Fruit fly (Drosophila melanogaster) whole organism, larva: ENCODE results near the gene Nepl5.

Experiments
- noc ChIP-seq: fragments of 200-800 bp; sonication (Bioruptor generic); optimal IDR thresholded peaks from 3 replicates; lab custom pipeline; 2019; ENCODE audit warnings: missing biosample characterization, mild to moderate bottlenecking, missing genetic modification characterization, moderate library complexity

Nepl5 gene

DNA sequence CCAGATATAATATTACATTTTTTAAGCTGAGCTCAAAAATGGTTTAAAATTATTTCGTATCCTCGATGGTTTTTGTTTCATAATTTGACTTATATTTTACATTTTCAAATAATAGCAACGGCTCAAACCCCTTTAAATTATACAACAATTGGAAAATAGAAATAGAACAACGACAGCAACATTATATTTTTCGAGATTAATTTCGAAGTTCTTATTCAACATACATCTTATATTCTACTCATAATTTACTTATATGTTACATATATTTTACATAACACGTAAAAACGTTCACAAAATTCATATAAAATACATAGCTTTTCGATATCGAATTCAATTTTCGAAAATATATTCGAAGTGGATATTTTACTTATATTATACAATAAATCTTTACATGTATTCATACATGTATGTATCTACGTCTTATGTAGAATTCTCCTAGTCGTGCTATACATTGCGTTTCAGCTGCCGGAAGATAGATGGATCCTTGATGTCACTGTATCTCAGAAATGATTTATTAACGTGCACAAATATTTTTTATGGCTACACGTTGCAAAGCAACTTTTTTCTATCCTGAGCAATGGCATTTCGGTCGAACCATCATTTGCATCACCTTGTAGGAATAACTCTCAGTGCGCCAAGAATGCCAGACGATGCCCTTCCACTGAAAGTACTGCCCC is 24.2 kb upstream of the Nepl5 start:
- TF ChIP-seq noc, result no peak

DNA sequence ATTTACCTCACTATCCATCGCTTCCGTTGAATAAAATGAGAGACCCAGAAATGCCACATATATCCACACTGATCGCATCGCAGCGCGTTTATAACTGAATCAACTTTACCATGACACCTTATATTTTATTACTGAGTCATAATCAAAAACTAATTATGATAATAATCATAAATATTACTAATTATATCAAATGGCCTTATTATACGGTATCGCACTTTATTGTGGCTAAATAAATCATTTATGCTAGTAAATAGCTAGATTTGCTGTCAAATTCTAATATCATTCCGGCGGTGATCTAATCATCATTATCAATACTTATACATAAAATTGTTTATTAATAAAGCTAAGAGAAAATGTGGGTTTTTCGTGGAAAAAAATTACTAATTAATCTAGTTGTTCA is 22.8 kb upstream of the Nepl5 start, which contains the start of gene CG9500:
Gene CG9500, minus strand, starts transcription at position 101 of the 400 bp plus-strand sequence.
- no peak for TF ChIP-seq noc

DNA sequence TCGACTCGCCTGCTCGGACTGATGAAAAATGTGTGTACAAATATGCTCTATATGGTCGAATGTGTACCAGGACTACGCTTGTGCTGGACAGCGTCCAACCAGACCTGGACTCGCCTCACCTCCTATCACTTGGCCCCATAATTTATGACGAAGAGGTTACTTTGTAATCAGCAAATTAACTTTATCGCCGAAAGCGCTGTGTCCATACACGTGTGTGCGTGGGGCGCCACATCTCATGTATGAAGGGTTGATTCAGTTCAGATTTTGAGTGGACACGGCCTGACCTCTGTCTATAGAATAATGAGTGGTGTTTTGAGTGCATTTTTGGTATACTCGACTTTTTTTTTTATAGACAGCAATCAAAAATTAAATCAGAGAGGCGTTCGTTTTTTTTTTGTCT is 21.0 kb upstream of the Nepl5 start:
- TF ChIP-seq noc, result no peak

DNA sequence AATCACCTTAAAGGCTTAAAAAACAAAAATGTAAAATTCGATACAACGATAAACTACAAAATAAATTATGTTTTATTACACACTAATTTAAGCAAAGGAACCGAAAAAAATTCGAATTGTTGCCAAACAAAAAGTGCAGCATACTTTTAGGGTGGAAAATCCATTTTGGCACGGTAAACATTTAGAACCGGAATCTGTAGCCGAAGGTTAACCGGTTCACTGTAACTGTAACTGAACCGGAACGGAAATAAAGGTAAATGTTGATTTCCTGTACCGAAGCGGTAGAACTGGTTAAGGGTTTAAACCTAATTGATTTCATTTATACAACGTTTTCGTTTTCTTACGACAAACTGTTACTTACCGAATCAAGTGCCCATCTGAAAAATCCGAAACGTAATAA is 14.1 kb upstream of the Nepl5 start:
- no peak for TF ChIP-seq noc

DNA sequence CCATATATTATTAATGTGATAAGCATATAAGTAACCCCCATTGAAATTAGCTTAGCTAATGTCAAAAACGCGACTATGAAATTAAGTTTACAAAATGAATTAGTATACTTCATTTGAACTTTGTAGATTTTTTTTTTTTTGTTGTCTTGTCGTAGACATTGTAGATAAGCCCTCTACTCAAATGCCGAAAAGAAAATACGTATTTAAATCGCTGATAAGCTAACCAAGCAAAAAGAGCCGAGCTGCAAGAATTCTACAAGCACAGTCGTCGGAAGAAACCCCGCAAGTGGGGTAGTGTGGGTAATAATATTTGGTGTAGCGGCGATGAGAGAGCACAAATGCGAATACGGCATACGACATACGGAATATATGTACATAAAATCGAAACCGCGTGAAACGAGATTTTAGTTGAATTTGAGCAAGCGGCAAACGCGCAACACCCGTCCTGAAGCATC is 13.6 kb upstream of the Nepl5 start, which contains the start of gene Nepl4:
Gene Nepl4, plus strand, starts transcription at position 405 of the 455 bp plus-strand sequence.
- TF ChIP-seq noc, result peak; percentile 82

DNA sequence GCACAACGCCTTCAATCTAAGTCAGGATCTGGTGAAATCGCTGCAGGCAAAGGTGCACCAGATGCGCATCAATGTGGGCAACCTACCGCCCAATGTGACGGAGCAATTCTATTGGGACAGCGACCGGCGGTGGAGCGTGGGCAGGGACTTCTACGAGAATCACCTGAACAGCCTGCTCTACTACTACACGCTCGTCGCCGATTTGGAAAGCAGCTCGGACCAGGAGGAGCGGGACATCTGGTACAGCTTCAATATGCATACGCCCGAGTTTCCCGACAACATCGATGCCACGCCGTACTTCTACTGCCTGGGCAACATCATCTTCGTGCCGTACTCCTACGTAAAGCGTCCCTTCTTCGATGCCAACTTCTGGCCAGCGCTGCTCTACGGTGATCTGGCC is 11.8 kb upstream of the Nepl5 start:
- TF ChIP-seq noc, result no peak

DNA sequence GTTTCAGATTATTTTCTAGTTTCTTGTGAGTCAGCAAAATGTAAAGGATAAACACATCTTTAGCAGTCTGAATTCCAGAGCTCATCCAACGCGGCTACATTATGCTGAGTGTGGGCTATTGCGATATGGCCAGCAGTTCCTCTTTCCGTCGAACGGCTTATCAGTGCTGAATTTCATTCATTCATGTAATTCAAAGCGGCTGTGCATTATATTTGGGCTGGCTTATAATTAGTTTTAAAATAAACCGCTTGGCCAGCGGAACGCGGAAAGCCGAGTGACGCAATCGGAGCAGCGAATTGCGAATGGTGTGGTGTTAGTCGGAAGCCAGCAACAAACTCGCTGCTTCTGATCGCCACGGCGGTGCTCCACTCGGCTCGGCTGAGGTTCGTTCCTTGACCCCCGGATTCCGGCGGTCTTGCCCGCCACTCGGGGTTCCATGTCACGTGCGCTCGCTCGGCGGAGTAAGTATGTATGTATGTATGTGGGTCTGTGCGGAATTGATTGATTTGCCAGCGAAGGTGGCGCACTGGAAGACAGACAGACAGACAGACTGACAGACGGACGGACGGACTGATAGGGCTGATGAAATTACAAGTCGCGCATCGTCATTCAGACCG is 9.9 kb upstream of the Nepl5 start:
- no peak for TF ChIP-seq noc

DNA sequence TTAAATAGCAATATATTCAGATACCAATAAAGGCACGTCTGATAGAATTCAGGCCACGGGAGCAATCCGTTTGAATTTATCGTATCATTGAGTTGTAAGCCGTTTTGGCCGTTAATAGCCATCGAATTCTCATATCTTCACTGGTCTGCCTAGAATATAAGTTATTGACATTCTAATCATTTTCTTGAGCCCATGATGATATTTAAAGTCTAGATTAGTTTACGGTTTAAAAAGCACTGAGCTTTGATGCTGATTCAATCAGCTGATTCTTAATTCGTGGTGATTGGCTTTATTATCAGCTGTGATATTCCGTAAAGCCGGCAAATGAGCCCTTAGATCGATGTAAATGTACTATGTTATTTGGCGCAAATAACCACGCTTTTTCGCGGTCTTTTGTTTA is 9.0 kb upstream of the Nepl5 start, which contains the start of gene slam:
Gene slam, plus strand, starts transcription at position 301 of the 400 bp plus-strand sequence.
- no peak for TF ChIP-seq noc

DNA sequence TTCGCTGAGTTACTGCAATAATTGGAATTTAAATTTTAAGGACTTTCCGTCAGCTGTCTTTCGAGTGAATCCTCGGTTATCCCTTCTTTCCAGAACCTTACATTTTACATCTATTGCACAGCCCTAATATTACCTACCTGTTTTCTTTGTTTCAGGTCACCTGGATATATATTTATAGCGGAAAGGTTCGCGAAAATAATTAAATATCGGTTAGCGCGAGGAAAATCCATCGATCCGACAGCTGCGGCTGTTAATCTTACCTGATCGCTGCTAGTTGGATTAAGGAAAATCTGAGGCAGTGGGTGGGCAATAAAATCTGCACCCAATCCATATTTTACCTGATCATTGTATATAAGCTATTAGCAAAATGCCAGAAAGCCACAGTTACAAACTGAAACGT is 7.9 kb upstream of the Nepl5 start:
- no peak for TF ChIP-seq noc

DNA sequence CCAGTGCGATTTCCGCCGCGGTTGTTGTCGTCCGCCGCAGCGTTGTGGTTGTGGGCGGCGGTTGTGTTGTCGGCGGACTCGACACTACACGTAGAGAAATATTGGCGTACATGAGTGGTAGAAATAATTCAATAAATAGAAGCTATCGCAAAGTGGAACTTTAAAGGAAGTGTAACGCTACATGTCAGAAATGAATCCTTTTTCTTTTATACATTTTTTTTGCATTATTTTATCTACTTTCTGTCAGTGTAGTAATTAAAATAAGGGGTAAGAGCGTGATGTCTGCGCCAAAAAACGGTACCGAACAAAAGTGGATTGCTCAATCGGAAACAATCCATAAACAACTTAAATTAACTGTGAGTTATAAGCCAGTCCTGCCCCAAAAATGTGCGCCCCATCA is 1.9 kb upstream of the Nepl5 start:
- TF ChIP-seq noc, result no peak

DNA sequence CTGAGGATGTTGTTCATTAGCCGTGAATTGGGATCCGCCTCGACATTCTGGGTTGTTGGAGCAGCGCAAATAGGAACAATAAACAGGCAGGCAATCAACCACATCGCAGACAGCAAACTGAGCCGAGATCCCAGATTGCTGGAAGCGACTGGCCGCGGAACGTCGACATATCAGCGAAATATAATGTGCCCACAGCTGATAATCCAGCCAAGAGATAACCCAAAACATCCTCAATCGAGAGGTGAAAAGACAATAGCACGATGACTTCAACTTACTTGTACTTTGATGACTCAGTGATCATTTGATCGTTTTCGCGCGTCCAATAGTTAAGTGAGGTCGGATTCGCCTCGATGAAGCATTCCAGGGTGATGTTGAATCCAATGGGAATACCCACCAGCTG is 4.3 kb downstream of the Nepl5 start, which contains the start of gene Nepl6:
Gene Nepl6, minus strand, starts transcription at position 104 of the 400 bp plus-strand sequence.
- no peak for TF ChIP-seq noc

DNA sequence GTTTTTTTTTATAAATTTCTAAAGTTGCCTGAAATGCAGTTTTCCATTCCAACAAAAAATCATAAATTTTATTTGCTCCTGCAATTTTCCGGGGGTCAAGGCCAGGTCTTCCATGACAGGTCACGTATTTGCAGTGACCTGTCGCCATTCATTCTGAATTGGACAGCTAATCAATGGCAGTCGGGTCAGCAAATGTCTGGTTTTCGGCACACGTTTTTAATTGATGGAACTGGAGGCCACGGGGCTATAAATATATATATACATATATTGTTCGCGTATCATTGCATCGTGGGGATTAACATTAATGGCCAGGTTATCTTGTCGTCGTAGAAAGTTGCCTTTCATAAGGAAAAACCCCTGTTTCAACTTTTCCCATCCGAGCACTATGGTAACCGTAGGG is 6.0 kb downstream of the Nepl5 start:
- TF ChIP-seq noc, result no peak

DNA sequence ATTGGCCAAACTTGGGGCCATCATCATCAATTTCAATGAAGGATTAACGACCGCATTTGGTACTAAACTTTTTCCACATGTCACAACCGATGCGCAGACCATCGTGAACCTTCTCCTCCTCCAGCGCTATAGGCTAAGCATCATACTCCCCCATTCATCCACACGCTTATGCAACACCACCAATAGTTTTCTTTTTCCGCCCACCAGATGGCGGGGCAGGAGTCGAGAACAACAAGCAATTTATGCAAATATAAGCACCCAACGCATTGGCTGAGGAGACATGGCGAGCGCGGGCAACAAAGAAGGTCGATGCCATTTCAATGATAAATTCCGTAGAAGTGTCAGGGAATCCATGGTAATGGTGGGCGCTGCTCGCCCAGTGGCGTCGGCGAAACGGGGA is 10.4 kb downstream of the Nepl5 start:
- no peak for TF ChIP-seq noc

DNA sequence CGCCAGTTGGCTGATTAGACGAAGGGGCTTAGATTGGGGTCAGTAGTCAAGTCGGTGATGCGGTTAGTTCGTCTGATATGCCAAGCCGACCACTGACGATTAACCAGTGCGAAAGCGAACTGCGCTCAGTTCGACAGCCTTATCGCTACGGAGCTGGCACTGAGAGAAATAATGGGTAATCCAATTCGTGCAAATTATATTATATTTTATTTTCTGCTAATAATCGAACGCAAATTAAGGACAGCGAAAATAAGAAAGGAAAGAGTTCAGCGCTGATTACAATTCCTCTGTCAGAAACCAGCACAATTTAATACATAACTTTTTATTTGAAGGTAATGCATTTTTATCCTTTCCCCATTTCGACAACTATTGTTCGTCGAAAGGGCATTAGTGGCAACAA is 16.1 kb downstream of the Nepl5 start, which contains the start of gene CG42369:
Gene CG42369, minus strand, starts transcription at position 101 of the 400 bp plus-strand sequence.
- TF ChIP-seq noc, result no peak

DNA sequence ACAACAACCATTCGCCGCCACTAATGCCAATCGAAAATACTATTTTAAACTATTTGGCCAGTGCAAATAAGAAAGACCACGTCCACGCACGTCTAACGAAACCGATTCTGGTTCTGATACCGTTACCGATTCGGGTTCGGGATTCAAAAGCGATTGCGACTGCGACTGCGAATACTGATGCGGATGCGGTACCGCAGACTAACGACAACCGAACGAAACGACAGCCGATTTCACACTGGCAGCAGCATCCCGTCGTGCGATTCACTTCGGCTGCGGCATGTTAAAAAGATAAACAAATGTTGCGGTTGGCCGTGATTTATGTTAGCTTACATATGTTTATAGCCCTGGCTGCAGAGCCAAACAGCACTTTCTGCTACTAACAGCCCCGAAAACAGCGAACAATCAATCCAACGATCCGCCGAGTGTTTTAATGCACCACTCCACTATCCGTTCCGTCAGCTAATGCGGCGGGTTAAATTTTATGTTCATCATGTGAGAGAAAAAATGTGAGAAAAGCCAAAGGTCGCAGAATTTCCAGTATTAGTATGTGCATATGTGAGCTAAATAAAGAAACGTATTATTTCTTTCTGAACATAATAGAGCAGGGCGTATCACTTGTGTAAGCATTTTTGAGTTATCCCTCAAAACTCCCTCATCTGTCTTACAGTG is 30.2 kb downstream of the Nepl5 start, which contains the start of gene DIP-epsilon:
Gene DIP-epsilon, minus strand, starts transcription at position 238 of the 669 bp plus-strand sequence.
- no peak for TF ChIP-seq noc

DNA sequence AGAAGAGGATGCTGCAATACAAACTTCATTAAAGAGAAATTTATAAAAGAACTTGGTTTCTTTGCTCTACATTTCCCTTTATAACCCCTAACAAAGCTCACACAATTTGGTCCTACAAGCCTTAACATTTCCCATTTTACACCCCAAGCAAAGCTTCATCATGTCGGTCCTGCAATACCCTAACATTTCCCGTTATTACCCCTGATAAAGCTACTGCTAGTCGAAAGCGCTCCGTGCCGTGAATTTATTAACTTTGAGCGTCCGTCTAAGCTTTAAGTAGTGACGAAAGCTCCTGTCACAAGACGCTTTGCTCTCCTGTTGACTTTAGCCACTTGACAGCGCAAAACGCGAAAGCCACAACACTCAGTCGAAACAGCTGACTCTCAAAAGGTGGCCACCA is 30.9 kb downstream of the Nepl5 start, which contains the start of gene CG13982:
Gene CG13982, plus strand, starts transcription at position 363 of the 400 bp plus-strand sequence.
- no peak for TF ChIP-seq noc

DNA sequence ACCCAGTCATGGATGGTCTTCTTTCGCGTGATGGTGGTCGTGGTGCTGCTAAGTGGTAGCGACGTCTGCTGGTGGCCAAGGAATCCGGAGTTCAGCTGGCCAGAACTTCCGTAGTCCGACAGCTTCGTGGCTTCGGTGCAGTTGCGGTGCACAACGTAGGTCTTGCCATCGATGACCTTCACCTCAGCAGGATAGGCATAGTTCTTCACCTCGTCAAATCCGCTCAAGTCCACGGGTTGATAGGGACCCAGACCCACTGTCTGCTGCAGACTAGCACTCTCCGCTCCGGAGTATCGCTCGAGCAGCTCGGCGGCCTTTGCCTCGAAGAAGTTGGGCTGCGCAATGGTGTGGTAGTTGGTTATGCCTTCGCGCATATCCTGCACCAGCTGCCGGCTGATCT is 40.4 kb downstream of the Nepl5 start:
- TF ChIP-seq noc, result no peak
